Fruit fly (Drosophila melanogaster) whole organism, embryonic: ENCODE results near the gene CG5853.

Experiments used
- Atf3 ChIP-seq: fragments of 200-800 bp; sonication (Bioruptor generic); optimal IDR thresholded peaks from 3 replicates; lab custom pipeline; 2016; ENCODE audit warnings: missing biosample characterization, missing genetic modification characterization
- Awh ChIP-seq: fragments of 200-800 bp; sonication (Bioruptor generic); IDR thresholded peaks from 2 replicates; pipeline ENCODE4, ENCODE4 v1.3.6; 2022; ENCODE audit warnings: missing biosample characterization, missing genetic modification characterization
- CG10147 ChIP-seq: fragments of 200-800 bp; sonication (Bioruptor generic); optimal IDR thresholded peaks from 2 replicates; lab custom pipeline; 2019; ENCODE audit warnings: missing biosample characterization, mild to moderate bottlenecking, missing genetic modification characterization, moderate library complexity
- CG10462 ChIP-seq: fragments of 200-800 bp; sonication (Bioruptor generic); optimal IDR thresholded peaks from 2 replicates; lab custom pipeline; 2016; ENCODE audit warnings: missing biosample characterization, missing genetic modification characterization
- CG12071 ChIP-seq: fragments of 200-800 bp; sonication (Bioruptor generic); optimal IDR thresholded peaks from 3 replicates; lab custom pipeline; 2018; ENCODE audit warnings: missing biosample characterization, mild to moderate bottlenecking, missing genetic modification characterization
- CG12219 ChIP-seq: fragments of 200-800 bp; sonication (Bioruptor generic); optimal IDR thresholded peaks from 3 replicates; lab custom pipeline; 2018; ENCODE audit warnings: missing biosample characterization, mild to moderate bottlenecking, missing genetic modification characterization
- CG12299 ChIP-seq: fragments of 200-800 bp; sonication (Bioruptor generic); optimal IDR thresholded peaks from 2 replicates; lab custom pipeline; 2018; ENCODE audit warnings: missing biosample characterization, mild to moderate bottlenecking, missing genetic modification characterization
- CG12659 ChIP-seq: fragments of 200-800 bp; sonication (Bioruptor generic); optimal IDR thresholded peaks from 3 replicates; lab custom pipeline; 2017; ENCODE audit warnings: mild to moderate bottlenecking, missing biosample characterization, missing genetic modification reagents, missing genetic modification characterization
- CG14441 ChIP-seq: fragments of 200-800 bp; sonication (Bioruptor generic); IDR thresholded peaks from 2 replicates; pipeline ENCODE4 v1.3.6; 2022; ENCODE audit warnings: missing biosample characterization, missing genetic modification characterization
- CG16813 ChIP-seq: fragments of 200-800 bp; sonication (Bioruptor generic); IDR thresholded peaks from 3 replicates; pipeline ENCODE4 v1.3.6; 2022; ENCODE audit warnings: missing biosample characterization, missing genetic modification characterization; ENCODE audit not compliant: partially characterized antibody
- CG16863 ChIP-seq: fragments of 200-800 bp; sonication (Bioruptor generic); optimal IDR thresholded peaks from 3 replicates; lab custom pipeline; 2016; ENCODE audit warnings: missing biosample characterization, missing genetic modification characterization
- CG17385 ChIP-seq: fragments of 200-800 bp; sonication (Bioruptor generic); optimal IDR thresholded peaks from 3 replicates; lab custom pipeline; 2018; ENCODE audit warnings: missing biosample characterization, mild to moderate bottlenecking, missing genetic modification characterization
- CG2199 ChIP-seq: fragments of 200-800 bp; sonication (Bioruptor generic); IDR thresholded peaks from 3 replicates; pipeline ENCODE4 v1.3.6; 2022; ENCODE audit warnings: missing biosample characterization, missing genetic modification characterization
- CG2678 ChIP-seq: fragments of 200-800 bp; sonication (Bioruptor generic); optimal IDR thresholded peaks from 3 replicates; lab custom pipeline; 2019; ENCODE audit warnings: missing biosample characterization, mild to moderate bottlenecking, missing genetic modification characterization, moderate library complexity
- CG2889 ChIP-seq: fragments of 200-800 bp; sonication (Bioruptor generic); IDR thresholded peaks from 3 replicates; pipeline ENCODE4 v1.3.6; 2022; ENCODE audit warnings: missing biosample characterization, missing genetic modification characterization
- CG30403 ChIP-seq: fragments of 200-800 bp; sonication (Bioruptor generic); optimal IDR thresholded peaks from 3 replicates; lab custom pipeline; 2016; ENCODE audit warnings: missing biosample characterization, missing genetic modification characterization
- CG3065 ChIP-seq: fragments of 200-800 bp; sonication (Bioruptor generic); optimal IDR thresholded peaks from 2 replicates; lab custom pipeline; 2016; ENCODE audit warnings: missing biosample characterization, missing genetic modification characterization
- CG33557 ChIP-seq: fragments of 200-800 bp; sonication (Bioruptor generic); optimal IDR thresholded peaks from 2 replicates; lab custom pipeline; 2019; ENCODE audit warnings: missing biosample characterization, mild to moderate bottlenecking, missing genetic modification characterization, moderate library complexity
- CG3838 ChIP-seq: fragments of 200-800 bp; sonication (Bioruptor generic); optimal IDR thresholded peaks from 3 replicates; lab custom pipeline; 2016; ENCODE audit warnings: missing biosample characterization, missing genetic modification characterization
- CG4282 ChIP-seq: fragments of 200-800 bp; sonication (Bioruptor generic); optimal IDR thresholded peaks from 2 replicates; lab custom pipeline; 2016; ENCODE audit warnings: missing biosample characterization, missing genetic modification characterization
- CG4328 ChIP-seq: fragments of 200-800 bp; sonication (Bioruptor generic); optimal IDR thresholded peaks from 3 replicates; lab custom pipeline; 2017; ENCODE audit warnings: missing biosample characterization, missing genetic modification reagents, missing genetic modification characterization
- CG5245 ChIP-seq: fragments of 200-800 bp; sonication (Bioruptor generic); optimal IDR thresholded peaks from 3 replicates; lab custom pipeline; 2016; ENCODE audit warnings: missing biosample characterization, missing genetic modification characterization
- Dek ChIP-seq: fragments of 200-800 bp; sonication (Bioruptor generic); optimal IDR thresholded peaks from 3 replicates; lab custom pipeline; 2019; ENCODE audit warnings: missing biosample characterization, mild to moderate bottlenecking, missing genetic modification characterization, moderate library complexity
- Doc2 ChIP-seq: fragments of 200-800 bp; sonication (Bioruptor generic); IDR thresholded peaks from 2 replicates; pipeline ENCODE4 v1.3.6; 2022; ENCODE audit warnings: missing biosample characterization, missing genetic modification characterization
- Hey ChIP-seq: fragments of 200-800 bp; sonication (Bioruptor generic); optimal IDR thresholded peaks from 3 replicates; lab custom pipeline; 2018; ENCODE audit warnings: missing biosample characterization, mild to moderate bottlenecking, missing genetic modification characterization
- Hmr ChIP-seq: fragments of 200-800 bp; sonication (Bioruptor generic); optimal IDR thresholded peaks from 3 replicates; lab custom pipeline; 2017; ENCODE audit warnings: mild to moderate bottlenecking, missing biosample characterization, missing genetic modification reagents, missing genetic modification characterization
- MBD-R2 ChIP-seq: fragments of 200-800 bp; sonication (Bioruptor generic); IDR thresholded peaks from 2 replicates; pipeline ENCODE4 v1.3.6; 2022; ENCODE audit warnings: missing biosample characterization, missing genetic modification characterization
- MTF-1 ChIP-seq: fragments of 200-800 bp; sonication (Bioruptor generic); optimal IDR thresholded peaks from 2 replicates; lab custom pipeline; 2018; ENCODE audit warnings: missing biosample characterization, mild to moderate bottlenecking, missing genetic modification characterization, borderline replicate concordance
- NfI ChIP-seq: fragments of 200-800 bp; sonication (Bioruptor generic); optimal IDR thresholded peaks from 3 replicates; lab custom pipeline; 2018; ENCODE audit warnings: missing biosample characterization, mild to moderate bottlenecking, missing genetic modification characterization, moderate library complexity
- Pdp1 ChIP-seq, 2 experiments: fragments of 200-800 bp; sonication (Bioruptor generic); optimal IDR thresholded peaks; 3 replicates each; lab custom pipeline; 2016; ENCODE audit warnings: missing biosample characterization in 2 of 2, missing genetic modification characterization in 2 of 2, mild to moderate bottlenecking in 1 of 2, moderate library complexity in 1 of 2
- Side ChIP-seq: fragments of 200-800 bp; sonication (Bioruptor generic); optimal IDR thresholded peaks from 2 replicates; lab custom pipeline; 2016; ENCODE audit warnings: missing biosample characterization, missing genetic modification characterization
- Sin3A ChIP-seq: fragments of >200 bp; optimal IDR thresholded peaks from 2 replicates; lab custom pipeline; 2018
- Stat92E ChIP-seq, 3 experiments: fragments of >200 bp in 2 of 3; fragments of 200-800 bp in 1 of 3; sonication (Bioruptor generic) in 1 of 3; optimal IDR thresholded peaks; 2 replicates each; lab custom pipeline; 2017 to 2019; ENCODE audit warnings: missing biosample characterization in 3 of 3, missing genetic modification characterization in 3 of 3, mild to moderate bottlenecking in 1 of 3, moderate library complexity in 1 of 3
- abd-A ChIP-seq: fragments of 200-800 bp; sonication (Bioruptor generic); optimal IDR thresholded peaks from 3 replicates; lab custom pipeline; 2019; ENCODE audit warnings: missing biosample characterization, mild to moderate bottlenecking, missing genetic modification characterization, moderate library complexity
- amos ChIP-seq: fragments of 200-800 bp; sonication (Bioruptor generic); IDR thresholded peaks from 2 replicates; pipeline ENCODE4 v1.3.6; 2022; ENCODE audit warnings: missing biosample characterization, missing genetic modification characterization; ENCODE audit not compliant: partially characterized antibody
- dmrt99B ChIP-seq: fragments of 200-800 bp; sonication (Bioruptor generic); optimal IDR thresholded peaks from 2 replicates; lab custom pipeline; 2018; ENCODE audit warnings: missing biosample characterization, mild to moderate bottlenecking, missing genetic modification characterization, moderate library complexity
- fd3F ChIP-seq: fragments of 200-800 bp; sonication (Bioruptor generic); optimal IDR thresholded peaks from 2 replicates; lab custom pipeline; 2018; ENCODE audit warnings: missing biosample characterization, mild to moderate bottlenecking, missing genetic modification characterization, moderate library complexity
- h ChIP-seq: fragments of >200 bp; optimal IDR thresholded peaks from 2 replicates; lab custom pipeline; 2017
- kah ChIP-seq: fragments of 200-800 bp; sonication (Bioruptor generic); optimal IDR thresholded peaks from 2 replicates; lab custom pipeline; 2018; ENCODE audit warnings: missing biosample characterization, mild to moderate bottlenecking, missing genetic modification characterization
- ken ChIP-seq: fragments of 200-800 bp; sonication (Bioruptor generic); IDR thresholded peaks from 3 replicates; pipeline ENCODE4 v1.3.6; 2022; ENCODE audit warnings: missing biosample characterization, missing genetic modification characterization
- lmd ChIP-seq: fragments of 200-800 bp; sonication (Bioruptor generic); IDR thresholded peaks from 2 replicates; pipeline ENCODE4 v1.3.6; 2022; ENCODE audit warnings: missing biosample characterization, missing genetic modification characterization
- nom ChIP-seq: fragments of 200-800 bp; sonication (Bioruptor generic); optimal IDR thresholded peaks from 2 replicates; lab custom pipeline; 2017; ENCODE audit warnings: missing biosample characterization, missing genetic modification characterization, mild to moderate bottlenecking, moderate library complexity, missing genetic modification reagents
- sens ChIP-seq: fragments of 200-800 bp; sonication (Bioruptor generic); peaks from one replicate; lab custom pipeline; 2016; ENCODE audit warnings: missing biosample characterization, missing genetic modification characterization
- sisA ChIP-seq: fragments of 200-800 bp; sonication (Bioruptor generic); IDR thresholded peaks from 2 replicates; pipeline ENCODE4 v1.3.6; 2022; ENCODE audit warnings: missing biosample characterization, missing genetic modification characterization
- sob ChIP-seq: fragments of 200-800 bp; sonication (Bioruptor generic); IDR thresholded peaks from 2 replicates; pipeline ENCODE4 v1.3.6; 2022; ENCODE audit warnings: missing biosample characterization, missing genetic modification characterization
- tin ChIP-seq: fragments of 200-800 bp; sonication (Bioruptor generic); optimal IDR thresholded peaks from 3 replicates; lab custom pipeline; 2016; ENCODE audit warnings: missing biosample characterization, missing genetic modification characterization
- trem ChIP-seq: fragments of 200-800 bp; optimal IDR thresholded peaks from 3 replicates; lab custom pipeline; 2019; ENCODE audit warnings: missing biosample characterization, mild to moderate bottlenecking, missing genetic modification characterization, moderate library complexity
- wek ChIP-seq: fragments of 200-800 bp; sonication (Bioruptor generic); optimal IDR thresholded peaks from 3 replicates; lab custom pipeline; 2018; ENCODE audit warnings: missing biosample characterization, mild to moderate bottlenecking, missing genetic modification characterization, moderate library complexity

CG5853 gene

DNA sequence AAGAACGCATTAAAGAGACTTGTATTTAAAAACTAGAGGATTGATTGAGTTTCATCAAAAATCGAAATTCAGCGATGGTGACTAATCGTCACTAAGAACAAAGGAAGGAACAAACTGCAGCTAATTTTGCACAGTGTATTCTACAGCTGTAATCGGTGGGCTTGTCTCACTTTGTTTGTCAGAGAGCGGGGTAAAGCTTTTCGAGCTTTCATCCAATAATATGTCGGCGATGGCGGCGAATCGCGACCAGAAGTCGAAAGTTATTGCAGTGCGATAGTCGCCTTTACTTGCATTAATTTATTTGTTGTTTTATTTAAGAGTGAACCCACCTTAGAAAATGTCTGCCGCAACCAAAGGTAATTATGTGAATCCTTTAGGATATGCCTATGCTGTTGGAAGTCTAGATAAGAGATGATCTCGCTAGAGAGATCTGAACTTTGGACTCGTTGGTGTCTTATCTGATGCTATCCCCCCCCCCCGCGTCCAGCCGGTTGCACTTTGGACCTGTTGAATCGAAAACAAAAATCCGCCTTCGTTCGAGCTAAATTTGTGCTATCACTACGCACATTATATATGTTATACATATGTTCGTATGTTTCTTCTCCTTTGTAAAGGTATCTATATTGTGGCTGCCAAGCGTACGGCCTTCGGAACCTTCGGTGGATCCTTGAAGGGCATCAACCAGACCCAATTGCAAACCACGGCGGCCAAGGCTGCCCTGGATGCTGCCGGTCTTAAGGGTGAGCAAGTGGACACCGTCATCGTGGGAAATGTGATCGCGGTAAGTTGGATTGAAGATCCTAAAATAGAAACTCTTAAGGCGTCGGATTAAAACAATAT lies 32.2 kb downstream of the CG5853 start, which contains the start of gene yip2 (continued):
- TF ChIP-seq Atf3, result peak; percentile 45
- TF ChIP-seq MTF-1, result no peak
- peak; percentile 54 for TF ChIP-seq wek (GFP tag; lab: Kevin White, UChicago)
- peak; percentile 49 for TF ChIP-seq CG30403
- peak; percentile 57 for TF ChIP-seq CG12219 (GFP tag; lab: Kevin White, UChicago)
- TF ChIP-seq Hmr (GFP tag; lab: Kevin White, UChicago), result peak; percentile 72
- no peak; the same call in 2 of the 3 replicates for TF ChIP-seq ken (GFP tag; lab: Robert Waterston, UW)
- peak; percentile 83 for TF ChIP-seq sens (GFP tag; lab: Kevin White, UChicago)
- TF ChIP-seq h (lab: Kevin White, UChicago), result no peak
- TF ChIP-seq sisA (GFP tag; lab: Robert Waterston, UW), result 0 out of 2 replicates have a peak, but pooled peaks have one; percentile 17
- peak; percentile 45 to 47 for TF ChIP-seq Pdp1 (GFP tag; optimal IDR thresholded peaks at IDR 0.05; lab: Kevin White, UChicago)
- TF ChIP-seq sob (GFP tag; lab: Robert Waterston, UW), result peak; percentile 72; the same call in 1 of the 2 replicates
- no peak for TF ChIP-seq CG16813 (GFP tag; lab: Robert Waterston, UW)
- peak; percentile 49 for TF ChIP-seq CG14441 (GFP tag; lab: Robert Waterston, UW)
- peak; percentile 36 for TF ChIP-seq tin
- peak; percentile 32; the same call in 1 of the 2 replicates for TF ChIP-seq MBD-R2 (GFP tag; lab: Robert Waterston, UW)
- TF ChIP-seq Awh (GFP tag; lab: Robert Waterston, UW), result 0 out of 2 replicates have a peak, but pooled peaks have one; percentile 43
- TF ChIP-seq nom (GFP tag; lab: Kevin White, UChicago), result peak; percentile 100
- TF ChIP-seq Hey, result no peak
- TF ChIP-seq CG12071 (GFP tag; lab: Kevin White, UChicago), result peak; percentile 62
- no peak for TF ChIP-seq CG33557 (GFP tag; lab: Kevin White, UChicago)
- TF ChIP-seq lmd, result peak; percentile 40; the same call in 1 of the 2 replicates
- peak; percentile 41 for TF ChIP-seq fd3F (GFP tag; lab: Kevin White, UChicago)
- peak; percentile 58 for TF ChIP-seq NfI
- peak; percentile 68 for TF ChIP-seq CG2678 (tag; lab: Kevin White, UChicago)
- peak; percentile 10 for TF ChIP-seq CG12299 (tag; lab: Kevin White, UChicago)
- no peak for TF ChIP-seq Sin3A
- TF ChIP-seq Dek, result peak; percentile 75
- TF ChIP-seq Side (GFP tag; lab: Kevin White, UChicago), result peak; percentile 30
- TF ChIP-seq CG10147 (GFP tag; lab: Kevin White, UChicago), result peak; percentile 19
- no peak for TF ChIP-seq CG2199 (GFP tag; lab: Robert Waterston, UW)
- TF ChIP-seq CG4328 (GFP tag; lab: Kevin White, UChicago), result peak; percentile 54
- TF ChIP-seq Doc2 (GFP tag; lab: Robert Waterston, UW), result no peak
- TF ChIP-seq CG17385 (GFP tag; lab: Kevin White, UChicago), result peak; percentile 69
- TF ChIP-seq CG4282 (GFP tag; lab: Kevin White, UChicago), result peak; percentile 36
- TF ChIP-seq Stat92E (GFP tag; optimal IDR thresholded peaks at IDR 0.05; lab: Kevin White, UChicago), result no peak
- no peak for TF ChIP-seq trem (tag; lab: Kevin White, UChicago)
- TF ChIP-seq CG12659 (GFP tag; lab: Kevin White, UChicago), result peak; percentile 70
- no peak for TF ChIP-seq CG3065
- peak; percentile 18 for TF ChIP-seq CG10462 (GFP tag; lab: Kevin White, UChicago)
- no peak; the same call in 1 of the 2 replicates for TF ChIP-seq amos (GFP tag; lab: Robert Waterston, UW)
- TF ChIP-seq CG2889 (GFP tag; lab: Robert Waterston, UW), result 0 out of 3 replicates have a peak, but pooled peaks have one; percentile 25
- TF ChIP-seq CG3838 (GFP tag; lab: Kevin White, UChicago), result no peak
- peak; percentile 60 for TF ChIP-seq dmrt99B
- peak; percentile 58 for TF ChIP-seq CG16863 (GFP tag; lab: Kevin White, UChicago)
- no peak for TF ChIP-seq CG5245 (GFP tag; lab: Kevin White, UChicago)
- TF ChIP-seq kah (GFP tag; lab: Kevin White, UChicago), result peak; percentile 86
- no peak for TF ChIP-seq abd-A
